Worm (Caenorhabditis elegans): ENCODE measurements around the gene F55G11.1.

Gene F55G11.1

ce11 chrIV:12921027-12921426, 25.4 kb downstream of the F55G11.1 start, which contains the start of gene C32H11.4:
Gene C32H11.4 (plus strand): TSS chrIV:12921264.
- TF ChIP-seq elt-3 (tag; optimal IDR thresholded peaks at IDR 0.05) (no peak), unc-30 (tag; optimal IDR thresholded peaks at IDR 0.05) (no peak), elt-2 (tag; optimal IDR thresholded peaks at IDR 0.05) (peak; percentile 89), swsn-7 (tag; optimal IDR thresholded peaks at IDR 0.05) (no peak), ceh-88 (GFP tag; IDR thresholded peaks at IDR 0.05) (no peak)

ce11 chrIV:12920553-12920952, 25.8 kb downstream of the F55G11.1 start:
- no peak for TF ChIP-seq egl-27 (tag; optimal IDR thresholded peaks at IDR 0.05)
- TF ChIP-seq efl-1 (optimal IDR thresholded peaks at IDR 0.05), result no peak
- no peak for TF ChIP-seq efl-1 (GFP tag; optimal IDR thresholded peaks at IDR 0.05 in 1 of 2)
- TF ChIP-seq jun-1 (tag; optimal IDR thresholded peaks at IDR 0.05), result no peak
- TF ChIP-seq fkh-4 (tag; optimal IDR thresholded peaks at IDR 0.05; ENCODE audit: borderline replicate concordance), result no peak
- no peak for TF ChIP-seq vab-15 (tag; optimal IDR thresholded peaks at IDR 0.05)
- TF ChIP-seq lin-39 (tag; optimal IDR thresholded peaks at IDR 0.05), result no peak
- no peak for TF ChIP-seq rnt-1 (tag; optimal IDR thresholded peaks at IDR 0.05)
- no peak for TF ChIP-seq isw-1 (GFP tag; IDR thresholded peaks at IDR 0.05)
- no peak for TF ChIP-seq lir-3 (tag; optimal IDR thresholded peaks at IDR 0.05; ENCODE audit: poor library complexity)
- TF ChIP-seq zag-1 (tag; optimal IDR thresholded peaks at IDR 0.05), result no peak
- no peak for TF ChIP-seq dsc-1 (tag; optimal IDR thresholded peaks at IDR 0.05)
- TF ChIP-seq nhr-85 (tag), result no peak
- TF ChIP-seq ztf-4 (tag; optimal IDR thresholded peaks at IDR 0.05), result no peak
- TF ChIP-seq snpc-4 (tag; optimal IDR thresholded peaks at IDR 0.05), result no peak
- no peak for TF ChIP-seq nhr-90 (tag; optimal IDR thresholded peaks at IDR 0.05; ENCODE audit: poor library complexity)
- no peak for TF ChIP-seq aha-1 (tag; optimal IDR thresholded peaks at IDR 0.05)
- TF ChIP-seq tlp-1 (tag; optimal IDR thresholded peaks at IDR 0.05), result no peak
- TF ChIP-seq grh-1 (GFP tag; IDR thresholded peaks at IDR 0.05), result no peak
- TF ChIP-seq C16A3.4 (tag; optimal IDR thresholded peaks at IDR 0.05), result no peak

ce11 chrIV:12918256-12918655, 28.1 kb downstream of the F55G11.1 start, which contains the start of gene C32H11.3:
Gene C32H11.3 (plus strand): TSS chrIV:12918556.
- TF ChIP-seq snu-23 (GFP tag; optimal IDR thresholded peaks at IDR 0.05), result no peak
- TF ChIP-seq hlh-4 (tag; optimal IDR thresholded peaks at IDR 0.05), result peak; percentile 46

ce11 chrIV:12915479-12915878, 30.9 kb downstream of the F55G11.1 start, which contains the start of gene srz-15:
Gene srz-15 (plus strand): TSS chrIV:12915779.
- TF ChIP-seq egl-13 (tag; optimal IDR thresholded peaks at IDR 0.05) (no peak), lin-39 (tag; optimal IDR thresholded peaks at IDR 0.05) (no peak), lsy-2 (tag; optimal IDR thresholded peaks at IDR 0.05) (no peak), elt-2 (tag; optimal IDR thresholded peaks at IDR 0.05) (no peak), efl-3 (GFP tag; optimal IDR thresholded peaks at IDR 0.05) (no peak), nhr-19 (GFP tag; conservative IDR thresholded peaks at IDR 0.05) (no peak), nhr-90 (tag; optimal IDR thresholded peaks at IDR 0.05; ENCODE audit: poor library complexity) (no peak), C04F5.9 (tag; optimal IDR thresholded peaks at IDR 0.05) (no peak), nhr-12 (tag; optimal IDR thresholded peaks at IDR 0.05) (no peak), nhr-237 (tag; optimal IDR thresholded peaks at IDR 0.05) (no peak), fos-1 (tag; optimal IDR thresholded peaks at IDR 0.05) (no peak), egl-27 (tag; optimal IDR thresholded peaks at IDR 0.05) (no peak), nhr-28 (tag; optimal IDR thresholded peaks at IDR 0.05) (no peak)

ce11 chrIV:12914532-12915019, 31.8 kb downstream of the F55G11.1 start, which contains the start of gene irg-6:
Gene irg-6 (minus strand): TSS chrIV:12914969.
- TF ChIP-seq blmp-1 (tag; optimal IDR thresholded peaks at IDR 0.05) (no peak), nhr-85 (tag) (peak; percentile 0)

All from whole organism, L1 larva.